Worm (Caenorhabditis elegans) whole organism, L4 larva: ENCODE results near the gene F58B3.4.

Source experiments
- F26F4.8 ChIP-seq: fragments of 200-800 bp; sonication (Bioruptor generic); conservative IDR thresholded peaks from 2 replicates; pipeline ENCODE4 v1.3.6; 2022; ENCODE audit warnings: missing genetic modification characterization, missing compliant biosample characterization
- F49E8.2 ChIP-seq: sonication (generic microtip); optimal IDR thresholded peaks from 2 replicates; lab custom pipeline; 2016; ENCODE audit warnings: missing compliant biosample characterization, mild to moderate bottlenecking, missing genetic modification characterization, borderline replicate concordance
- T26A8.4 ChIP-seq: fragments of 200-800 bp; sonication (Bioruptor generic); IDR thresholded peaks from 2 replicates; pipeline ENCODE4 v1.3.6; 2022; ENCODE audit warnings: missing genetic modification characterization, missing compliant biosample characterization
- Y105C5A.15 ChIP-seq: fragments of 200-800 bp; sonication (Bioruptor generic); IDR thresholded peaks from 2 replicates; pipeline ENCODE4 v1.3.6; 2022; ENCODE audit warnings: missing genetic modification characterization, missing compliant biosample characterization
- aha-1 ChIP-seq: fragments of 150-350 bp; peaks from one replicate; lab custom pipeline; 2014; ENCODE audit warnings: missing biosample characterization, missing genetic modification characterization
- ama-1 ChIP-seq: fragments of 150-350 bp; optimal IDR thresholded peaks from 2 replicates; lab custom pipeline; 2014; ENCODE audit warnings: inconsistent platforms, mixed read lengths
- ceh-44 ChIP-seq: fragments of 200-800 bp; sonication (Bioruptor generic); IDR thresholded peaks from 2 replicates; pipeline ENCODE4 v1.3.6; 2022; ENCODE audit warnings: missing genetic modification reagents, missing genetic modification characterization, missing compliant biosample characterization
- ceh-62 ChIP-seq: sonication (generic microtip); optimal IDR thresholded peaks from 2 replicates; lab custom pipeline; 2017; ENCODE audit warnings: missing biosample characterization, missing genetic modification characterization
- ceh-82 ChIP-seq: sonication (generic microtip); optimal IDR thresholded peaks from 2 replicates; lab custom pipeline; 2017; ENCODE audit warnings: missing biosample characterization, missing genetic modification characterization
- ces-1 ChIP-seq: fragments of 150-350 bp; sonication (generic microtip); optimal IDR thresholded peaks from 4 replicates; lab custom pipeline; 2014; ENCODE audit warnings: missing biosample characterization, missing genetic modification reagents, missing genetic modification characterization
- cey-2 ChIP-seq: sonication (generic microtip); optimal IDR thresholded peaks from 3 replicates; lab custom pipeline; 2017; ENCODE audit warnings: missing genetic modification characterization, mild to moderate bottlenecking, missing compliant biosample characterization, antibody characterized with exemption, borderline replicate concordance; ENCODE audit not compliant: insufficient read depth
- ctbp-1 ChIP-seq: fragments of 200-800 bp; sonication (Bioruptor generic); IDR thresholded peaks from 2 replicates; pipeline ENCODE4 v1.3.6; 2022; ENCODE audit warnings: missing genetic modification reagents, missing genetic modification characterization, missing compliant biosample characterization
- daf-16 ChIP-seq, 3 experiments: sonication (generic microtip); optimal IDR thresholded peaks; 2 replicates each; lab custom pipeline; 2016 to 2017; ENCODE audit warnings: missing genetic modification characterization in 3 of 3, missing genetic modification reagents in 3 of 3, mild to moderate bottlenecking in 2 of 3, missing compliant biosample characterization in 2 of 3, missing biosample characterization in 1 of 3, moderate library complexity in 1 of 3
- daf-8 ChIP-seq: fragments of 200-800 bp; sonication (Bioruptor generic); IDR thresholded peaks from 2 replicates; pipeline ENCODE4 v1.3.6; 2022; ENCODE audit warnings: missing genetic modification characterization, missing compliant biosample characterization
- dmd-6 ChIP-seq: fragments of 200-800 bp; sonication (Bioruptor generic); IDR thresholded peaks from 2 replicates; pipeline ENCODE4 v1.3.6; 2022; ENCODE audit warnings: missing genetic modification reagents, missing genetic modification characterization, missing compliant biosample characterization
- dpl-1 ChIP-seq: fragments of 150-350 bp; optimal IDR thresholded peaks from 2 replicates; lab custom pipeline; 2014; ENCODE audit warnings: missing biosample characterization, missing genetic modification reagents, missing genetic modification characterization
- duxl-1 ChIP-seq: sonication (generic microtip); optimal IDR thresholded peaks from 2 replicates; lab custom pipeline; 2016; ENCODE audit warnings: mild to moderate bottlenecking, missing genetic modification characterization, moderate library complexity, missing compliant biosample characterization; ENCODE audit not compliant: poor library complexity
- dve-1 ChIP-seq: sonication (generic microtip); optimal IDR thresholded peaks from 2 replicates; lab custom pipeline; 2017; ENCODE audit warnings: antibody characterized with exemption, mild to moderate bottlenecking, missing genetic modification characterization, missing compliant biosample characterization; ENCODE audit not compliant: insufficient read depth
- egl-43 ChIP-seq: fragments of 200-800 bp; sonication (Bioruptor generic); IDR thresholded peaks from 2 replicates; pipeline ENCODE4 v1.3.6; 2022; ENCODE audit warnings: missing genetic modification reagents, missing genetic modification characterization, missing compliant biosample characterization
- fos-1 ChIP-seq: fragments of 150-350 bp; optimal IDR thresholded peaks from 2 replicates; lab custom pipeline; 2014; ENCODE audit warnings: missing biosample characterization, missing genetic modification characterization
- hlh-11 ChIP-seq: fragments of 200-800 bp; sonication (Bioruptor generic); optimal IDR thresholded peaks from 2 replicates; lab custom pipeline; 2018; ENCODE audit warnings: mild to moderate bottlenecking, missing genetic modification characterization, missing compliant biosample characterization
- hlh-30 ChIP-seq: sonication (generic microtip); optimal IDR thresholded peaks from 2 replicates; lab custom pipeline; 2017; ENCODE audit warnings: antibody characterized with exemption, mild to moderate bottlenecking, missing genetic modification characterization, missing compliant biosample characterization; ENCODE audit not compliant: insufficient read depth
- hmg-1.1 ChIP-seq: fragments of 200-800 bp; sonication (Bioruptor generic); IDR thresholded peaks from 2 replicates; pipeline ENCODE4 v1.3.6; 2022; ENCODE audit warnings: missing genetic modification reagents, missing genetic modification characterization, missing compliant biosample characterization
- lim-7 ChIP-seq: fragments of 200-800 bp; sonication (Bioruptor generic); IDR thresholded peaks from 2 replicates; pipeline ENCODE4 v1.3.6; 2022; ENCODE audit warnings: missing genetic modification characterization, missing compliant biosample characterization
- lin-13 ChIP-seq: fragments of 150-350 bp; optimal IDR thresholded peaks from 2 replicates; lab custom pipeline; 2014; ENCODE audit warnings: missing biosample characterization, missing genetic modification reagents, missing genetic modification characterization
- lin-15B ChIP-seq: fragments of 150-350 bp; sonication (generic microtip); optimal IDR thresholded peaks from 3 replicates; lab custom pipeline; 2014; ENCODE audit warnings: missing biosample characterization, missing genetic modification characterization
- lin-29 ChIP-seq: fragments of 200-800 bp; sonication (Bioruptor generic); IDR thresholded peaks from 2 replicates; pipeline ENCODE4 v1.3.6; 2022; ENCODE audit warnings: missing genetic modification reagents, missing genetic modification characterization, missing compliant biosample characterization
- lir-3 ChIP-seq: sonication (generic microtip); optimal IDR thresholded peaks from 2 replicates; lab custom pipeline; 2016; ENCODE audit warnings: mild to moderate bottlenecking, missing genetic modification characterization, missing compliant biosample characterization
- lsy-2 ChIP-seq, 2 experiments: fragments of 150-350 bp in 1 of 2; sonication (generic microtip) in 1 of 2; optimal IDR thresholded peaks; 2 replicates each; lab custom pipeline; 2014 to 2017; ENCODE audit warnings: missing biosample characterization in 2 of 2, missing genetic modification characterization in 2 of 2
- madf-9 ChIP-seq: fragments of 200-800 bp; sonication (Bioruptor generic); conservative IDR thresholded peaks from 2 replicates; pipeline ENCODE4 v1.3.6; 2022; ENCODE audit warnings: missing genetic modification reagents, missing genetic modification characterization, missing compliant biosample characterization
- mxl-3 ChIP-seq: fragments of 200-800 bp; sonication (Bioruptor generic); optimal IDR thresholded peaks from 2 replicates; lab custom pipeline; 2018; ENCODE audit warnings: mild to moderate bottlenecking, missing genetic modification characterization, missing compliant biosample characterization
- nhr-10 ChIP-seq: fragments of 150-350 bp; optimal IDR thresholded peaks from 2 replicates; lab custom pipeline; 2014; ENCODE audit warnings: missing biosample characterization, missing genetic modification characterization
- nhr-102 ChIP-seq: sonication (generic microtip); optimal IDR thresholded peaks from 2 replicates; lab custom pipeline; 2016; ENCODE audit warnings: mild to moderate bottlenecking, missing genetic modification characterization, moderate library complexity, missing compliant biosample characterization
- nhr-28 ChIP-seq: fragments of 150-350 bp; optimal IDR thresholded peaks from 2 replicates; lab custom pipeline; 2014; ENCODE audit warnings: missing biosample characterization, missing genetic modification characterization
- nhr-41 ChIP-seq: fragments of 200-800 bp; sonication (Bioruptor generic); IDR thresholded peaks from 2 replicates; pipeline ENCODE4 v1.3.6; 2022; ENCODE audit warnings: missing genetic modification reagents, missing genetic modification characterization, missing compliant biosample characterization
- nhr-42 ChIP-seq: fragments of 200-800 bp; sonication (Bioruptor generic); IDR thresholded peaks from 2 replicates; pipeline ENCODE4 v1.3.6; 2022; ENCODE audit warnings: missing genetic modification characterization, missing compliant biosample characterization
- nhr-6 ChIP-seq: fragments of 150-350 bp; optimal IDR thresholded peaks from 2 replicates; lab custom pipeline; 2014; ENCODE audit warnings: missing biosample characterization, missing genetic modification characterization
- pqm-1 ChIP-seq: sonication (generic microtip); optimal IDR thresholded peaks from 2 replicates; lab custom pipeline; 2017; ENCODE audit warnings: missing biosample characterization, missing genetic modification characterization
- rbr-2 ChIP-seq: sonication (generic microtip); optimal IDR thresholded peaks from 2 replicates; lab custom pipeline; 2016; ENCODE audit warnings: missing genotype, missing genetic modification characterization, missing compliant biosample characterization
- sdz-12 ChIP-seq: fragments of 200-800 bp; sonication (Bioruptor generic); optimal IDR thresholded peaks from 2 replicates; lab custom pipeline; 2018; ENCODE audit warnings: mild to moderate bottlenecking, missing genetic modification characterization, missing compliant biosample characterization
- snpc-1.2 ChIP-seq: fragments of 200-800 bp; sonication (Bioruptor generic); IDR thresholded peaks from 2 replicates; pipeline ENCODE4 v1.3.6; 2022; ENCODE audit warnings: missing genetic modification reagents, missing genetic modification characterization, missing compliant biosample characterization
- tag-97 ChIP-seq: fragments of 200-800 bp; sonication (Bioruptor generic); IDR thresholded peaks from 2 replicates; pipeline ENCODE4 v1.3.6; 2022; ENCODE audit warnings: missing genetic modification characterization, missing compliant biosample characterization
- unc-62 ChIP-seq, 3 experiments: fragments of 150-350 bp in 1 of 3; sonication (generic microtip); optimal IDR thresholded peaks in 2 of 3; peaks in 1 of 3; 1 replicate in 1 of 3; 2 replicates in 2 of 3; lab custom pipeline; 2014 to 2017; ENCODE audit warnings: missing biosample characterization in 3 of 3, missing genetic modification characterization in 3 of 3, missing genetic modification reagents in 3 of 3, missing genotype in 1 of 3
- vab-7 ChIP-seq: fragments of 200-800 bp; sonication (Bioruptor generic); IDR thresholded peaks from 2 replicates; pipeline ENCODE4 v1.3.6; 2022; ENCODE audit warnings: missing genetic modification reagents, missing genetic modification characterization, missing compliant biosample characterization
- zfp-3 ChIP-seq: fragments of 200-800 bp; sonication (Bioruptor generic); conservative IDR thresholded peaks from 2 replicates; pipeline ENCODE4 v1.3.6; 2022; ENCODE audit warnings: missing genetic modification reagents, missing genetic modification characterization, missing compliant biosample characterization
- zip-11 ChIP-seq: fragments of 200-800 bp; sonication (Bioruptor generic); IDR thresholded peaks from 2 replicates; pipeline ENCODE4 v1.3.6; 2022; ENCODE audit warnings: missing genetic modification characterization, missing compliant biosample characterization

The F58B3.4 gene

DNA sequence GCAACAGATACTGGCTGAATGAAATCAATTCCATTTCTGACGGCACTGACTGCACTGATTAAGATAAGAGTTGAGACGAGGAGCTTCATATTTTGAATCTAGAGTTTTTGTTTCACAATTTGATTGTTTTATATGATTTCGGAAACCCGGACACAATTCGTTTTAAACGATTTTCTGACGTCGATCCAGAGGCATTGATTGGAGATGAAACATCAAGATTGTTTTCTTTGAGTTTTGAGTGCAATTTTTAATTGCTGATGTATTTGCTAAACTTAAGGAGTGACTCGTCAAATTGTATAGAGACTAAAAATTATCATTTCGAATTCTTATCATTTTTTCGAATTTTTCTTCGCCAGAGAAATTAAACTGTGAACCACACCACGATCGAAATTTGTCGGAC, 3.8 kb downstream of the F58B3.4 start, which contains the start of gene lys-6:
TSS of gene lys-6 (minus strand) at position 101 of the 400 bp plus-strand sequence.
- TF ChIP-seq hmg-1.1, result no peak
- no peak for TF ChIP-seq madf-9 (GFP tag; lab: Robert Waterston, UW)

DNA sequence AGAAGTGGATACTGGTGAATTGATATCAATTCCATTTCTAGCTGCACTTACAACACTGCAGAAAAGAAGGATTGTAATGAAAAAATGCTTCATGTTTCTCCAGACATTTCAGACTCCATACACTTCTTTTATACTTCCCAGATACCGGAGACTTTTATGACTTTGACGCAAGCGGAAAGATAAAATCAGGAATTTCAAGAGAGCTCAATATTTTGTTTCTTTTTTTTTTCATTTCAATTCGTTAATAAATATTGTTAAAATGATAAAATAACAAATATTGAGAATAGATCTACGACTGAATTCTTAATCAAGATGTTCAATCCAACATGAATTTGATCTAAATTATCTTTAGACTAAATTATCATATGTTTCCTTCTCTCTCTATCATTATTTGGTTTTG, 6.2 kb downstream of the F58B3.4 start, which contains the start of gene lys-5:
TSS of gene lys-5 (minus strand) at position 101 of the 400 bp plus-strand sequence.
- TF ChIP-seq lim-7 (GFP tag; lab: Robert Waterston, UW), result no peak
- TF ChIP-seq F49E8.2 (tag; lab: Kevin White, UChicago), result no peak
- no peak for TF ChIP-seq vab-7 (GFP tag; lab: Robert Waterston, UW)
- TF ChIP-seq sdz-12 (GFP tag; lab: Kevin White, UChicago), result no peak
- TF ChIP-seq aha-1 (tag; lab: Kevin White, UChicago), result peak; percentile 41
- no peak for TF ChIP-seq lin-13 (GFP tag; lab: Kevin White, UChicago)
- TF ChIP-seq dmd-6 (GFP tag; lab: Robert Waterston, UW), result no peak
- TF ChIP-seq lir-3, result no peak
- TF ChIP-seq, all 104 proteins: peak for 1

DNA sequence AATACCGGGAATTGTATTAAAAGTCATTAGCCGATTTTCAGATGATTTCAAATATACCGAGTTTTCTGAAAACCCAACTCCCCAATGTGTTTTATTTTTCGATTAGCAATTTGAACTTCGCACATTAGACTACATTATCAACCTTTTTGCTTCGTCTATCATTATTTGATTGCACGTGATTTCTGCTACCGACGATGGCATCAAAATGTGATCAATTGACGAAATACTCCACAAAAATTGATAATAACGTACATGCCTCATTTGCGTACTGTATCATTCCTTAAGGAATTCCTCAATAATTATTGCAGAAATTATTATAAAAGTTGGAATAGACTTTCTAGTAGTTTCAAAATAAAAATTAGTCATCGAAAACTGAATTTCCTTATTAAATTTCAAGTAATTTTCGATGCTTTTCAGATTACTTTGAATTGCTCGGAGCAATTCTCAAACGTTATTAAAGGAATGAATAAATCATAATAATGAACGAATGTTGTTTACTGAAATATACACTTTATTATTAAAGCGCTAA, 7.8 kb downstream of the F58B3.4 start:
- TF ChIP-seq egl-43 (GFP tag; lab: Robert Waterston, UW) (no peak), hmg-1.1 (no peak), nhr-10 (tag; lab: Kevin White, UChicago) (no peak), ceh-62 (no peak), pqm-1 (tag; lab: Kevin White, UChicago) (peak; percentile 65), daf-16 (GFP tag; optimal IDR thresholded peaks at IDR 0.05; lab: Kevin White, UChicago) (no peak), daf-16 (tag; optimal IDR thresholded peaks at IDR 0.05; lab: Kevin White, UChicago) (peak; percentile 37), ceh-82 (tag; lab: Kevin White, UChicago) (no peak), madf-9 (GFP tag; lab: Robert Waterston, UW) (no peak), nhr-41 (no peak), F26F4.8 (GFP tag; lab: Robert Waterston, UW) (no peak), daf-8 (no peak), ctbp-1 (GFP tag; lab: Robert Waterston, UW) (no peak), nhr-102 (tag; lab: Kevin White, UChicago) (no peak), nhr-42 (GFP tag; lab: Robert Waterston, UW) (no peak), ces-1 (no peak), fos-1 (no peak), zfp-3 (GFP tag; lab: Robert Waterston, UW) (no peak), ceh-44 (no peak), nhr-28 (tag; lab: Kevin White, UChicago) (peak; percentile 61), rbr-2 (tag; lab: Kevin White, UChicago) (no peak), mxl-3 (GFP tag; lab: Kevin White, UChicago) (no peak), lin-15B (tag; lab: Kevin White, UChicago) (no peak), duxl-1 (tag; lab: Kevin White, UChicago) (no peak), T26A8.4 (GFP tag; lab: Robert Waterston, UW) (no peak), dpl-1 (GFP tag; lab: Kevin White, UChicago) (no peak), hlh-30 (peak; percentile 32), nhr-6 (tag; lab: Kevin White, UChicago) (no peak), snpc-1.2 (no peak), cey-2 (tag; lab: Kevin White, UChicago) (no peak), dve-1 (tag; lab: Kevin White, UChicago) (peak; percentile 67), Y105C5A.15 (GFP tag; lab: Robert Waterston, UW) (no peak), lsy-2 (tag; optimal IDR thresholded peaks at IDR 0.05; lab: Kevin White, UChicago) (no peak), hlh-11 (peak; percentile 59), dmd-6 (GFP tag; lab: Robert Waterston, UW) (peak; percentile 70), unc-62 (GFP tag; optimal IDR thresholded peaks at IDR 0.05 in 1 of 2; lab: Kevin White, UChicago) (peak in 1 of 2 experiments; percentile 88), unc-62 (tag; optimal IDR thresholded peaks at IDR 0.05; lab: Kevin White, UChicago) (no peak), lin-29 (GFP tag; lab: Robert Waterston, UW) (no peak), ama-1 (lab: Kevin White, UChicago) (no peak), zip-11 (GFP tag; lab: Robert Waterston, UW) (no peak), aha-1 (tag; lab: Kevin White, UChicago) (peak; percentile 74), tag-97 (GFP tag; lab: Robert Waterston, UW) (no peak)
